Worm (Caenorhabditis elegans): ENCODE data around the gene cbp-1.

Gene cbp-1

DNA sequence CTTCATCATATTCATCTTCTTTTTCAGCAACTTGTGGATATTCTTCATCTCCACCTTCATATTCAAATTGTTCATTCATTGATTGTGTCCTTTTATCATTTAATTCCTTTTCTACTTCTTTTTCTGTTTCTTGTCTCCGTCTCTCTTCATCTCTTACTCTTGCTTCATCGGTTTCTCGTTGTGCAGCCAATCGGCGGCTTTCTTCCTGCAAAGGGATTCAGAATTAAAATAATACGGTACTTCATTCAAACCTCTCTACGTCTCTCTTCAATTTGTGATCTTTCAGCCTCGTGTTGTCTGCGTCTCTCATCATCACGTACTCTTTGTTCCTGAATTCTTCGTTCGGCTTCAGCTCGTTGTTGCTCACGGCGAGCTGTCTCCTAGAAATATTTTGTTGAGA is 25.6 kb upstream of the cbp-1 start:
- TF ChIP-seq fkh-10 (GFP tag; optimal IDR thresholded peaks at IDR 0.05) = no peak
- no peak for TF ChIP-seq mdt-29 (GFP tag; IDR thresholded peaks at IDR 0.05)
- peak; percentile 15 for TF ChIP-seq nhr-28 (tag; optimal IDR thresholded peaks at IDR 0.05)
- TF ChIP-seq dmd-9 (GFP tag; IDR thresholded peaks at IDR 0.05) = no peak
- no peak for TF ChIP-seq Y48G9A.11 (GFP tag; IDR thresholded peaks at IDR 0.05)
- no peak for TF ChIP-seq snpc-4 (tag; optimal IDR thresholded peaks at IDR 0.05)
- peak in 1 of 2 experiments; percentile 87 for TF ChIP-seq unc-62 (GFP tag; optimal IDR thresholded peaks at IDR 0.05 in 1 of 2)
- TF ChIP-seq unc-62 (tag; optimal IDR thresholded peaks at IDR 0.05) = no peak
- TF ChIP-seq lin-1 (GFP tag; IDR thresholded peaks at IDR 0.05) = no peak
- TF ChIP-seq hlh-11 (tag; optimal IDR thresholded peaks at IDR 0.05) = no peak
- TF ChIP-seq lsy-2 (tag; optimal IDR thresholded peaks at IDR 0.05) = peak in 1 of 2 experiments; percentile 28
- TF ChIP-seq zfp-2 (tag; optimal IDR thresholded peaks at IDR 0.05) = no peak
- no peak for TF ChIP-seq mxl-3 (GFP tag; optimal IDR thresholded peaks at IDR 0.05)
- TF ChIP-seq nhr-76 (tag; optimal IDR thresholded peaks at IDR 0.05) = no peak
- TF ChIP-seq lin-13 (GFP tag; optimal IDR thresholded peaks at IDR 0.05) = no peak
- TF ChIP-seq nhr-41 (GFP tag; IDR thresholded peaks at IDR 0.05) = no peak
- no peak for TF ChIP-seq egl-43 (GFP tag; IDR thresholded peaks at IDR 0.05)
- TF ChIP-seq ceh-82 (tag; optimal IDR thresholded peaks at IDR 0.05) = no peak
- TF ChIP-seq Y5F2A.4 (GFP tag; optimal IDR thresholded peaks at IDR 0.05) = no peak
- no peak for TF ChIP-seq rbr-2 (tag; optimal IDR thresholded peaks at IDR 0.05)
- no peak for TF ChIP-seq nhr-10 (tag; optimal IDR thresholded peaks at IDR 0.05)
- no peak for TF ChIP-seq zip-11 (GFP tag; IDR thresholded peaks at IDR 0.05)

DNA sequence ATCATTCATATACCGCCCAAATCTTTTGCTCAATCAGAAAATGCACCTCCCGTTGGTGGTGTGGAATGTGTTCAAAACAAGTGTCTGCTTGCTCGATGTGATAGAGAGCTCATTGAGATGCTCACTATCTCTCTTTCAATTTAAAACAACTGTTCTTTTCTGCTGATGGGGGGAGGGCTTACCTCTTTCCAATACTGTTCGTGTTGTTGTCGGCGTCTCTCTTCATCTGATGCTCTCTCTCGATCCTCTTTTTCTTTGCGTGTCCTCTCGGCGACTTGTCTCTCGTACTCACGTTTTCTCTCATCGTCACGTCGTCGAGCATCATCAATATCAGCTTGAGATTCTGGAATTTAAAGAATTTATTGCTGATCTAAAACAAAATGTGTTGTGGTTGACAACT is 24.3 kb upstream of the cbp-1 start:
- TF ChIP-seq spr-1 (tag; optimal IDR thresholded peaks at IDR 0.05) (no peak), nhr-28 (tag; optimal IDR thresholded peaks at IDR 0.05) (no peak), ceh-32 (tag; optimal IDR thresholded peaks at IDR 0.05; ENCODE audit: poor library complexity) (no peak), ctbp-1 (GFP tag; IDR thresholded peaks at IDR 0.05) (no peak), nhr-6 (tag; optimal IDR thresholded peaks at IDR 0.05) (no peak), egl-43 (GFP tag; IDR thresholded peaks at IDR 0.05) (no peak), Y48G9A.11 (GFP tag; IDR thresholded peaks at IDR 0.05) (no peak), unc-62 (GFP tag; optimal IDR thresholded peaks at IDR 0.05 in 1 of 2) (no peak), unc-62 (tag; optimal IDR thresholded peaks at IDR 0.05) (no peak), daf-16 (GFP tag; optimal IDR thresholded peaks at IDR 0.05) (peak in 1 of 2 experiments; percentile 93), daf-16 (tag; optimal IDR thresholded peaks at IDR 0.05) (no peak), arid-1 (GFP tag; conservative IDR thresholded peaks at IDR 0.05) (no peak), vab-7 (GFP tag; IDR thresholded peaks at IDR 0.05) (no peak), zfp-3 (GFP tag; conservative IDR thresholded peaks at IDR 0.05) (no peak), hlh-30 (tag; optimal IDR thresholded peaks at IDR 0.05; ENCODE audit: insufficient read depth) (peak; percentile 7), ama-1 (optimal IDR thresholded peaks at IDR 0.05) (no peak), gei-8 (GFP tag; optimal IDR thresholded peaks at IDR 0.05) (no peak), nhr-111 (GFP tag; optimal IDR thresholded peaks at IDR 0.05) (no peak), attf-4 (tag; optimal IDR thresholded peaks at IDR 0.05) (no peak), jun-1 (tag; optimal IDR thresholded peaks at IDR 0.05) (no peak), nhr-11 (tag; optimal IDR thresholded peaks at IDR 0.05) (peak; percentile 59), dpl-1 (GFP tag; optimal IDR thresholded peaks at IDR 0.05) (no peak), nhr-102 (tag; optimal IDR thresholded peaks at IDR 0.05) (no peak), egl-27 (tag; optimal IDR thresholded peaks at IDR 0.05) (no peak), mep-1 (tag; optimal IDR thresholded peaks at IDR 0.05) (no peak)

All from whole organism, L4 larva.